Worm (Caenorhabditis elegans): ENCODE data around the gene ZK177.1.

- TF ChIP-seq isw-1 (GFP tag; IDR thresholded peaks at IDR 0.05): no peak
- no peak for TF ChIP-seq lin-39 (tag; optimal IDR thresholded peaks at IDR 0.05)
- TF ChIP-seq nhr-28 (tag; optimal IDR thresholded peaks at IDR 0.05): no peak
These were observed 31.6 kb upstream of the ZK177.1 start, which contains the start of gene F12A10.1 for ce11 chrII:5496375-5496774.
